Fruit fly (Drosophila melanogaster) whole organism, embryonic: ENCODE data around the gene COX7AL.

Source experiments
- BEAF-32 ChIP-seq: fragments of 200-800 bp; sonication (Bioruptor generic); optimal IDR thresholded peaks from 3 replicates; lab custom pipeline; 2017; ENCODE audit warnings: missing biosample characterization, missing genetic modification characterization, mild to moderate bottlenecking, moderate library complexity, missing genetic modification reagents
- CG10321 ChIP-seq: fragments of 200-800 bp; sonication (Bioruptor generic); IDR thresholded peaks from 2 replicates; pipeline ENCODE4 v1.3.6; 2022; ENCODE audit warnings: missing biosample characterization, missing genetic modification characterization
- CG10366 ChIP-seq: fragments of 200-800 bp; sonication (Bioruptor generic); IDR thresholded peaks from 2 replicates; pipeline ENCODE4 v1.3.6; 2022; ENCODE audit warnings: missing biosample characterization, missing genetic modification characterization
- CG10959 ChIP-seq: fragments of 200-800 bp; sonication (Bioruptor generic); IDR thresholded peaks from 2 replicates; pipeline ENCODE4 v1.3.6; 2022; ENCODE audit warnings: missing biosample characterization, missing genetic modification characterization
- CG11247 ChIP-seq: fragments of 200-800 bp; sonication (Bioruptor generic); IDR thresholded peaks from 2 replicates; pipeline ENCODE4 v1.3.6; 2022; ENCODE audit warnings: missing biosample characterization, missing genetic modification characterization
- CG11696 ChIP-seq: fragments of 200-800 bp; sonication (Bioruptor generic); IDR thresholded peaks from 2 replicates; pipeline ENCODE4 v1.3.6; 2022; ENCODE audit warnings: missing biosample characterization, missing genetic modification characterization
- CG13287 ChIP-seq: fragments of 200-800 bp; sonication (Bioruptor generic); IDR thresholded peaks from 2 replicates; pipeline ENCODE4 v1.3.6; 2022; ENCODE audit warnings: missing biosample characterization, missing genetic modification characterization; ENCODE audit not compliant: partially characterized antibody
- CG3407 ChIP-seq: fragments of 200-800 bp; sonication (Bioruptor generic); optimal IDR thresholded peaks from 2 replicates; lab custom pipeline; 2018; ENCODE audit warnings: missing biosample characterization, mild to moderate bottlenecking, missing genetic modification characterization
- CG4328 ChIP-seq: fragments of 200-800 bp; sonication (Bioruptor generic); optimal IDR thresholded peaks from 3 replicates; lab custom pipeline; 2017; ENCODE audit warnings: missing biosample characterization, missing genetic modification reagents, missing genetic modification characterization
- CG8089 ChIP-seq: fragments of 200-800 bp; sonication (Bioruptor generic); optimal IDR thresholded peaks from 3 replicates; lab custom pipeline; 2016; ENCODE audit warnings: missing biosample characterization, missing genetic modification characterization
- CG8388 ChIP-seq: fragments of 200-800 bp; sonication (Bioruptor generic); optimal IDR thresholded peaks from 2 replicates; lab custom pipeline; 2019; ENCODE audit warnings: missing biosample characterization, mild to moderate bottlenecking, missing genetic modification characterization, moderate library complexity
- Dll ChIP-seq: fragments of 200-800 bp; sonication (Bioruptor generic); IDR thresholded peaks from 4 replicates; pipeline ENCODE4 v1.3.6; 2022; ENCODE audit warnings: missing biosample characterization, missing genetic modification characterization; ENCODE audit not compliant: partially characterized antibody
- Dref ChIP-seq: fragments of 200-800 bp; sonication (Bioruptor generic); IDR thresholded peaks from 2 replicates; pipeline ENCODE4 v1.3.6; 2022; ENCODE audit warnings: missing biosample characterization, missing genetic modification characterization
- HmgZ ChIP-seq: fragments of 200-800 bp; sonication (Bioruptor generic); optimal IDR thresholded peaks from 2 replicates; lab custom pipeline; 2018; ENCODE audit warnings: missing biosample characterization, mild to moderate bottlenecking, missing genetic modification characterization
- Hr3 ChIP-seq: fragments of 200-800 bp; sonication (Bioruptor generic); optimal IDR thresholded peaks from 3 replicates; lab custom pipeline; 2016; ENCODE audit warnings: missing biosample characterization, missing genetic modification characterization
- Kr ChIP-seq: fragments of 200-800 bp; sonication (Bioruptor generic); optimal IDR thresholded peaks from 2 replicates; lab custom pipeline; 2017; ENCODE audit warnings: missing biosample characterization, mild to moderate bottlenecking, missing genetic modification characterization
- MBD-R2 ChIP-seq: fragments of 200-800 bp; sonication (Bioruptor generic); IDR thresholded peaks from 2 replicates; pipeline ENCODE4 v1.3.6; 2022; ENCODE audit warnings: missing biosample characterization, missing genetic modification characterization
- MESR4 ChIP-seq: fragments of 200-800 bp; sonication (Bioruptor generic); optimal IDR thresholded peaks from 2 replicates; lab custom pipeline; 2018; ENCODE audit warnings: missing biosample characterization, mild to moderate bottlenecking, missing genetic modification characterization, moderate library complexity
- NfI ChIP-seq: fragments of 200-800 bp; sonication (Bioruptor generic); optimal IDR thresholded peaks from 3 replicates; lab custom pipeline; 2018; ENCODE audit warnings: missing biosample characterization, mild to moderate bottlenecking, missing genetic modification characterization, moderate library complexity
- Scr ChIP-seq: fragments of 200-800 bp; sonication (Bioruptor generic); IDR thresholded peaks from 2 replicates; pipeline ENCODE4 v1.3.6; 2022; ENCODE audit warnings: missing biosample characterization, missing genetic modification characterization; ENCODE audit not compliant: partially characterized antibody
- Side ChIP-seq: fragments of 200-800 bp; sonication (Bioruptor generic); optimal IDR thresholded peaks from 2 replicates; lab custom pipeline; 2016; ENCODE audit warnings: missing biosample characterization, missing genetic modification characterization
- ac ChIP-seq: fragments of 200-800 bp; sonication (Bioruptor generic); optimal IDR thresholded peaks from 3 replicates; lab custom pipeline; 2017; ENCODE audit warnings: missing biosample characterization, mild to moderate bottlenecking, missing genetic modification characterization
- bbx ChIP-seq: fragments of 200-800 bp; sonication (Bioruptor generic); IDR thresholded peaks from 2 replicates; pipeline ENCODE4 v1.3.6; 2022; ENCODE audit warnings: missing biosample characterization, missing genetic modification characterization; ENCODE audit not compliant: partially characterized antibody
- corto ChIP-seq: fragments of 200-800 bp; sonication (Bioruptor generic); optimal IDR thresholded peaks from 2 replicates; lab custom pipeline; 2016; ENCODE audit warnings: missing biosample characterization, mild to moderate bottlenecking, missing genetic modification characterization, moderate library complexity
- dpn ChIP-seq, 2 experiments: fragments of 200-800 bp; sonication (Bioruptor generic); optimal IDR thresholded peaks; 3 replicates each; lab custom pipeline; 2016; ENCODE audit warnings: missing biosample characterization in 2 of 2, missing genetic modification characterization in 2 of 2
- exex ChIP-seq: fragments of 200-800 bp; sonication (Bioruptor generic); optimal IDR thresholded peaks from 4 replicates; lab custom pipeline; 2018; ENCODE audit warnings: missing biosample characterization, mild to moderate bottlenecking, missing genetic modification characterization, moderate library complexity
- gfzf ChIP-seq: fragments of 200-800 bp; sonication (Bioruptor generic); optimal IDR thresholded peaks from 2 replicates; lab custom pipeline; 2016; ENCODE audit warnings: missing biosample characterization, mild to moderate bottlenecking, missing genetic modification characterization, moderate library complexity
- hb ChIP-seq: fragments of 200-800 bp; sonication (Bioruptor generic); IDR thresholded peaks from 3 replicates; pipeline ENCODE4 v1.3.6; 2022; ENCODE audit warnings: missing biosample characterization, missing genetic modification characterization; ENCODE audit not compliant: partially characterized antibody
- kah ChIP-seq: fragments of 200-800 bp; sonication (Bioruptor generic); optimal IDR thresholded peaks from 2 replicates; lab custom pipeline; 2018; ENCODE audit warnings: missing biosample characterization, mild to moderate bottlenecking, missing genetic modification characterization
- luna ChIP-seq: fragments of 200-800 bp; sonication (Bioruptor generic); optimal IDR thresholded peaks from 2 replicates; lab custom pipeline; 2016; ENCODE audit warnings: missing biosample characterization, missing genetic modification characterization
- pum ChIP-seq: fragments of 200-800 bp; sonication (Bioruptor generic); optimal IDR thresholded peaks from 2 replicates; lab custom pipeline; 2016; ENCODE audit warnings: missing biosample characterization, missing genetic modification characterization
- row ChIP-seq: fragments of 200-800 bp; sonication (Bioruptor generic); IDR thresholded peaks from 3 replicates; pipeline ENCODE4 v1.3.6; 2022; ENCODE audit warnings: missing biosample characterization, missing genetic modification characterization
- schlank ChIP-seq: fragments of 200-800 bp; sonication (Bioruptor generic); optimal IDR thresholded peaks from 2 replicates; lab custom pipeline; 2018; ENCODE audit warnings: missing biosample characterization, mild to moderate bottlenecking, missing genetic modification characterization
- sim ChIP-seq: fragments of 200-800 bp; sonication (Bioruptor generic); IDR thresholded peaks from 2 replicates; pipeline ENCODE4 v1.3.6; 2022; ENCODE audit warnings: missing biosample characterization, missing genetic modification characterization
- so ChIP-seq: fragments of 200-800 bp; sonication (Bioruptor generic); IDR thresholded peaks from 3 replicates; pipeline ENCODE4 v1.3.6; 2022; ENCODE audit warnings: missing biosample characterization, missing genetic modification characterization
- ttk ChIP-seq: fragments of 200-800 bp; sonication (Bioruptor generic); IDR thresholded peaks from 2 replicates; pipeline ENCODE4 v2.1.2; 2022; ENCODE audit warnings: missing biosample characterization, missing genetic modification characterization
- unc-4 ChIP-seq: fragments of 200-800 bp; sonication (Bioruptor generic); IDR thresholded peaks from 2 replicates; pipeline ENCODE4 v1.3.6; 2022; ENCODE audit warnings: missing biosample characterization, missing genetic modification characterization; ENCODE audit not compliant: partially characterized antibody
- zen ChIP-seq: fragments of 200-800 bp; sonication (Bioruptor generic); optimal IDR thresholded peaks from 3 replicates; lab custom pipeline; 2018; ENCODE audit warnings: missing biosample characterization, mild to moderate bottlenecking, missing genetic modification characterization, moderate library complexity

The COX7AL gene

dm6 chr3R:8343251-8343744 is at the start of gene COX7AL, which contains the start of gene PNKP (continued):
- TF ChIP-seq so (GFP tag; lab: Robert Waterston, UW) (no peak), bbx (GFP tag; lab: Robert Waterston, UW) (no peak), exex (tag; lab: Kevin White, UChicago) (no peak), sim (no peak), CG3407 (no peak), schlank (tag; lab: Kevin White, UChicago) (no peak), hb (GFP tag; lab: Robert Waterston, UW) (no peak), luna (GFP tag; lab: Kevin White, UChicago) (no peak), CG11696 (no peak), HmgZ (peak; percentile 13), CG10321 (GFP tag; lab: Robert Waterston, UW) (no peak), CG13287 (GFP tag; lab: Robert Waterston, UW) (0 out of 2 replicates have a peak, but pooled peaks have one; percentile 19), dpn (GFP tag; optimal IDR thresholded peaks at IDR 0.05; lab: Kevin White, UChicago) (no peak), CG8388 (GFP tag; lab: Kevin White, UChicago) (no peak), Dref (GFP tag; lab: Robert Waterston, UW) (peak; percentile 32; the same call in 1 of the 2 replicates), CG11247 (GFP tag; lab: Robert Waterston, UW) (no peak), NfI (no peak), MBD-R2 (GFP tag; lab: Robert Waterston, UW) (peak; percentile 73), corto (GFP tag; lab: Kevin White, UChicago) (no peak), CG10366 (GFP tag; lab: Robert Waterston, UW) (no peak), zen (tag; lab: Kevin White, UChicago) (no peak), Side (no peak), Dll (GFP tag; lab: Robert Waterston, UW) (0 out of 4 replicates have a peak, but pooled peaks have one; percentile 17), Kr (GFP tag; lab: Kevin White, UChicago) (no peak), CG10959 (GFP tag; lab: Robert Waterston, UW) (no peak), Scr (GFP tag; lab: Robert Waterston, UW) (peak; percentile 46; the same call in 1 of the 2 replicates), BEAF-32 (GFP tag; lab: Kevin White, UChicago) (peak; percentile 33), kah (GFP tag; lab: Kevin White, UChicago) (peak; percentile 4), pum (GFP tag; lab: Kevin White, UChicago) (no peak), ac (GFP tag; lab: Kevin White, UChicago) (no peak), Hr3 (GFP tag; lab: Kevin White, UChicago) (no peak), row (GFP tag; lab: Robert Waterston, UW) (peak; percentile 42; the same call in 2 of the 3 replicates), gfzf (GFP tag; lab: Kevin White, UChicago) (peak; percentile 60), ttk (GFP tag; lab: Robert Waterston, UW) (no peak), unc-4 (GFP tag; lab: Robert Waterston, UW) (no peak), CG4328 (GFP tag; lab: Kevin White, UChicago) (no peak), MESR4 (peak; percentile 44), CG8089 (GFP tag; lab: Kevin White, UChicago) (no peak)
